Fruit fly (Drosophila melanogaster) whole organism, embryonic: ENCODE data around the gene PPP4R2r.

Experiments used
- CG13123 ChIP-seq: fragments of 200-800 bp; sonication (Bioruptor generic); optimal IDR thresholded peaks from 2 replicates; lab custom pipeline; 2016; ENCODE audit warnings: missing biosample characterization, missing genetic modification characterization
- CG13775 ChIP-seq: fragments of 200-800 bp; sonication (Bioruptor generic); optimal IDR thresholded peaks from 3 replicates; lab custom pipeline; 2017; ENCODE audit warnings: missing biosample characterization, mild to moderate bottlenecking, missing genetic modification characterization
- CG4328 ChIP-seq: fragments of 200-800 bp; sonication (Bioruptor generic); optimal IDR thresholded peaks from 3 replicates; lab custom pipeline; 2017; ENCODE audit warnings: missing biosample characterization, missing genetic modification reagents, missing genetic modification characterization
- CG9797 ChIP-seq: fragments of 200-800 bp; sonication (Bioruptor generic); optimal IDR thresholded peaks from 3 replicates; lab custom pipeline; 2018; ENCODE audit warnings: missing biosample characterization, mild to moderate bottlenecking, missing genetic modification characterization
- ERR ChIP-seq: fragments of 200-800 bp; sonication (Bioruptor generic); optimal IDR thresholded peaks from 2 replicates; lab custom pipeline; 2016; ENCODE audit warnings: missing biosample characterization, missing genetic modification characterization
- amos ChIP-seq: fragments of 200-800 bp; sonication (Bioruptor generic); IDR thresholded peaks from 2 replicates; pipeline ENCODE4 v1.3.6; 2022; ENCODE audit warnings: missing biosample characterization, missing genetic modification characterization; ENCODE audit not compliant: partially characterized antibody
- chm ChIP-seq: fragments of 200-800 bp; sonication (Bioruptor generic); IDR thresholded peaks from 2 replicates; pipeline ENCODE4 v1.3.6; 2022; ENCODE audit warnings: missing biosample characterization, missing genetic modification characterization
- dpn ChIP-seq, 2 experiments: fragments of 200-800 bp; sonication (Bioruptor generic); optimal IDR thresholded peaks; 3 replicates each; lab custom pipeline; 2016; ENCODE audit warnings: missing biosample characterization in 2 of 2, missing genetic modification characterization in 2 of 2
- en ChIP-seq: fragments of 200-800 bp; sonication (Bioruptor generic); optimal IDR thresholded peaks from 2 replicates; lab custom pipeline; 2016; ENCODE audit warnings: missing biosample characterization, missing genetic modification characterization
- otp ChIP-seq: fragments of 200-800 bp; sonication (Bioruptor generic); IDR thresholded peaks from 3 replicates; pipeline ENCODE4, ENCODE4 v1.3.6; 2022; ENCODE audit warnings: missing biosample characterization, missing genetic modification characterization
- pan ChIP-seq, 4 experiments: fragments of >200 bp in 3 of 4; fragments of 200-800 bp in 1 of 4; sonication (Bioruptor generic) in 1 of 4; optimal IDR thresholded peaks in 3 of 4; IDR thresholded peaks in 1 of 4; 2 replicates each; pipeline versions ENCODE4 v1.3.6 to Lab custom; 2017 to 2022; ENCODE audit warnings: missing biosample characterization in 2 of 4, missing genetic modification characterization in 2 of 4, mixed read lengths in 1 of 4
- shn ChIP-seq: fragments of 200-800 bp; sonication (Bioruptor generic); optimal IDR thresholded peaks from 3 replicates; lab custom pipeline; 2016; ENCODE audit warnings: missing biosample characterization, missing genetic modification characterization
- trh ChIP-seq: fragments of 200-800 bp; sonication (Bioruptor generic); optimal IDR thresholded peaks from 2 replicates; lab custom pipeline; 2016; ENCODE audit warnings: missing biosample characterization, missing genetic modification characterization

DNA sequence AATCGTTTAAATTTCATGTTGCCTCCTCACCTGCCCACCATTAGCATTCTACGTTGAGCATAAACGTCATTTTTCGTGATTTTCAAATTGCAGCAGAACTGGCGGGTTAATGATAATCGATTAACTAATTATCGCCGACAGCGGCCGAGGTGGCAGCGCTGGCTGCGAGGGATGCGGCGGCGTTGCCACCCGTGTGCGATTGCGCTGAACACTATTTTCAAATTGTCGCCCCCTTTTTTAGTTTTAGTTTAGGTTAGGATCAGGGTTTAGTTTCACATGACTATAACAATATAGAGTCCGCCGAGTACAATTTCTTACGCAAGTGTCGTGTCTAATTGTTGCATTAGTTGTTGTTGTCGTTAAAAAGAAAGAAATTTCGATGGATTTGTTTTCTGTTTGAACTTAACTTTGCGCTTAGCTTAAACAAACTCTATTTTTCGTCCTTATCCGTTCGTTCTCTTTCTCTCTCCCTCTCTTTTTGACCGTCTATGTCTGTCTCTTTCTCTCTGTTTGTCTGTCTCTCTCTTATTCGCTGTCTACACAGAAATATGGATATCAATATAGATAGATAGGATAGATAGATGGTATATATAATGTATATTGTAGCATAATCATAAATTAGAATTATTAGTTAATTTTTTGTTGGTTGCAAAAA lies 15.5 kb upstream of the PPP4R2r start:
- TF ChIP-seq CG9797 (no peak), shn (GFP tag; lab: Kevin White, UChicago) (peak; percentile 20), CG13775 (GFP tag; lab: Kevin White, UChicago) (no peak), ERR (GFP tag; lab: Kevin White, UChicago) (no peak), pan (optimal IDR thresholded peaks at IDR 0.05; lab: Kevin White, UChicago) (no peak), pan (GFP tag; optimal IDR thresholded peaks at IDR 0.05 in 1 of 2, IDR thresholded peaks at IDR 0.05 in 1 of 2) (no peak), CG13123 (no peak), trh (GFP tag; lab: Kevin White, UChicago) (no peak), en (GFP tag; lab: Kevin White, UChicago) (peak; percentile 52), chm (no peak), amos (GFP tag; lab: Robert Waterston, UW) (peak; percentile 59), otp (GFP tag; lab: Robert Waterston, UW) (no peak), dpn (GFP tag; optimal IDR thresholded peaks at IDR 0.05; lab: Kevin White, UChicago) (no peak), CG4328 (GFP tag; lab: Kevin White, UChicago) (no peak)
